Worm (Caenorhabditis elegans): ENCODE results near the gene rfc-4.

The rfc-4 gene

DNA sequence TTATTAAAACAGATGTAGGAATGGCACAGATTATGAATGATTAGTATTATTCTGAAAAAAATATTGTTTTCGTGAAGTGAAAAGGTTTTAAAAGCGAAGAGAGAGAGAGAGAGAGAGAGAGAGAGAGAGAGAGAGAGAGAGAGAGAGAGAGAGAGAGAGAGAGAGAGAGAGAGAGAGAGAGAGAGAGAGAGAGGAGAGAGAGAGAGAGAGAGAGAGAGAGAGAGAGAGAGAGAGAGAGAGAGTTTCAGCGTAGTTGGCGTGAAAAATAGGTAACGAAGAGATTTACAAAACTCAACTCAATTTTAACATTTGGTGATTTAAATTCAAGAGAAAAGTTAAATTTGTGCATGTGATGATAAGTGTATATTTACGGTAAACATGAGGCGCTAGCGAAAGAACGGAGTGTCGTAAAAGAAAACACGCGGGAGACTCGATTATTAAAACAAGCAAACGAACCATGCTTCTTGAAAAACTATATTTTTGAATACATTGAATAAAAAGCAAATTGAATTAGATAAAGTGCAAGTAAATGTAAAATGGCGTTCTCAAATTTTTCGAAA lies 3.9 kb upstream of the rfc-4 start, which contains the start of gene panl-2 (continued):
- TF ChIP-seq mab-5 (tag; optimal IDR thresholded peaks at IDR 0.05) (no peak), elt-3 (tag; optimal IDR thresholded peaks at IDR 0.05) (no peak), alr-1 (tag; optimal IDR thresholded peaks at IDR 0.05) (no peak), ceh-16 (tag; optimal IDR thresholded peaks at IDR 0.05) (no peak), mbf-1 (tag; optimal IDR thresholded peaks at IDR 0.05) (no peak), F13H6.1 (tag; optimal IDR thresholded peaks at IDR 0.05) (no peak), gmeb-1 (tag; optimal IDR thresholded peaks at IDR 0.05) (peak; percentile 86), snpc-4 (tag; optimal IDR thresholded peaks at IDR 0.05) (no peak), dmd-4 (tag; optimal IDR thresholded peaks at IDR 0.05) (no peak), unc-62 (GFP tag; optimal IDR thresholded peaks at IDR 0.05) (no peak), C34F6.9 (tag; optimal IDR thresholded peaks at IDR 0.05) (peak; percentile 71), nhr-23 (tag; optimal IDR thresholded peaks at IDR 0.05) (no peak), nhr-10 (tag; optimal IDR thresholded peaks at IDR 0.05) (no peak), lin-13 (GFP tag; optimal IDR thresholded peaks at IDR 0.05) (peak; percentile 28)

DNA sequence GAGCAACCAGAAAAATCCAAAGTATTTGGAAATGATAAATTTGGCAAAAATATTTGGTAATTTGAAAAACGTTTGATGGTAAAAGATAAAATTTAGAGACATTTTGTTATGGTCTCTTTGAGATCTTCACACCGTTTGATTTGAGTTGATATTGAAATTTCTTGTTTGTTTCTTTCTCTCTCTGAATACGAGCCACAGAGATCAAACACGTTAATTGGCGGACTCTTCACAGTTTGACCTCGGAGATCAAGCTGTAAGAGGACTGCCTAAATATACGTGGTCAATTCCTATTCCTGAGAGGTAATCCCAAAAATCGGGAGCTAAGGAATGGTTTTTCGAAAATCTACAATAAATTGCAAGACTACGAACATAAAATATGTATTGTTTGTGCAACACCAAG lies 3.4 kb upstream of the rfc-4 start:
- TF ChIP-seq R02D3.7 (tag; optimal IDR thresholded peaks at IDR 0.05) (no peak), ztf-4 (tag; optimal IDR thresholded peaks at IDR 0.05) (no peak), lsy-2 (tag; optimal IDR thresholded peaks at IDR 0.05) (no peak), nhr-10 (tag; optimal IDR thresholded peaks at IDR 0.05) (no peak), nhr-25 (tag; optimal IDR thresholded peaks at IDR 0.05) (no peak), nhr-237 (tag; optimal IDR thresholded peaks at IDR 0.05) (no peak), ama-1 (optimal IDR thresholded peaks at IDR 0.05) (no peak), C34F6.9 (tag; optimal IDR thresholded peaks at IDR 0.05) (no peak), ceh-82 (tag; optimal IDR thresholded peaks at IDR 0.05) (no peak), nhr-23 (tag; optimal IDR thresholded peaks at IDR 0.05) (no peak), Y55F3AM.14 (GFP tag; optimal IDR thresholded peaks at IDR 0.05) (no peak), nhr-6 (tag; optimal IDR thresholded peaks at IDR 0.05) (no peak)

DNA sequence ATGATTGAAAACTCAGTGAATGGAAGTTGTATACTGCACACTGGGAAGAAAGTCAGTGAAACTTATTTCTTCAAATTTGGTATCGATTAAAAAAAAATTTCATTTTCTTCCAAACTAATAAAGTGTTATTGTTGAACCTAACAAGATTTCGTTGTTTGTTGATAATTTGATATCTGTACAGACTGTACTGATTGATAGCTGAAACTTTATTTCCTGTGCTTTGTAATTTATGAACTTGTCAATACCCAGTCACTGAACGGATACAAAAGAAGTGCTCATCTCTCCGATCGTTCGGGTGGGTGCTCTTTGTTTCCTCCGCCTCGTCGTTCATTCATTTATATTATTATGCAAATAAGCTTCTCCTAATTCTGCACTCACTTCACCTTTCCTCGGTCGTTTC lies 3.0 kb upstream of the rfc-4 start, which contains the start of gene F31E3.12:
F31E3.12 (plus strand) TSS at position 301 of the 400 bp plus-strand sequence.
- no peak for TF ChIP-seq nhr-6 (tag; optimal IDR thresholded peaks at IDR 0.05)
- no peak for TF ChIP-seq unc-39 (tag; optimal IDR thresholded peaks at IDR 0.05)
- TF ChIP-seq gmeb-1 (tag; optimal IDR thresholded peaks at IDR 0.05) = no peak
- TF ChIP-seq ZK546.5 (tag; optimal IDR thresholded peaks at IDR 0.05) = no peak
- no peak for TF ChIP-seq lin-13 (GFP tag; optimal IDR thresholded peaks at IDR 0.05)
- TF ChIP-seq nhr-25 (tag; optimal IDR thresholded peaks at IDR 0.05) = no peak
- no peak for TF ChIP-seq mab-5 (tag; optimal IDR thresholded peaks at IDR 0.05)
- no peak for TF ChIP-seq aly-2 (tag; optimal IDR thresholded peaks at IDR 0.05)
- no peak for TF ChIP-seq alr-1 (tag; optimal IDR thresholded peaks at IDR 0.05)
- no peak for TF ChIP-seq Y55F3AM.14 (GFP tag; optimal IDR thresholded peaks at IDR 0.05)

DNA sequence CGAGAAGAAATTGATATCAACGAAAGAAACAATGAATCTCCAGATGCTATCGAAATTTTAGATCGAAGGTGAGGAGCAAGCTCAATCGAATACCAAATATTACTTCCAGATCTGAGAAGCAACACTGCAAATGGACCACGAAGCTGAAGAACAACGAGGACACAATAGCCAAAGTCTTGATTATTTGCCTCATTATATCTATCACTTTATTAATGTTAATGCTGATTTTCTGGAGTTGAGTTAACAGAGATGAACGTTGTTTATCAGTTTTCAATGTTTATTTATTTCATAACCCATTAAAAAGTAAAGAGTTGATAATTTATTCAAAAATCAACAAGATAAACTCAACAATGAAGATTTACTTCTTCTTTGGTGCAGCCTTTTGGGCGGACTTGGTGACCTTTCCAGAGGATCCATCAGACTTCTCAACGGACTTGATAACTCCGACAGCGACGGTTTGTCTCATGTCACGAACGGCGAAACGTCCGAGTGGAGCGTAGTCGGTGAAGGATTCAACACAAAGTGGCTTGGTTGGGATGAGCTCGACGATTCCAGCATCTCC lies 2.2 kb upstream of the rfc-4 start:
- TF ChIP-seq nhr-77 (tag; optimal IDR thresholded peaks at IDR 0.05) = no peak
- TF ChIP-seq gmeb-1 (tag; optimal IDR thresholded peaks at IDR 0.05) = no peak
- TF ChIP-seq sma-9 (GFP tag; optimal IDR thresholded peaks at IDR 0.05) = no peak
- TF ChIP-seq sma-9 (tag; optimal IDR thresholded peaks at IDR 0.05) = no peak
- TF ChIP-seq lin-13 (GFP tag; optimal IDR thresholded peaks at IDR 0.05) = no peak
- no peak for TF ChIP-seq mdl-1 (tag; optimal IDR thresholded peaks at IDR 0.05)
- no peak for TF ChIP-seq fos-1 (tag; optimal IDR thresholded peaks at IDR 0.05)
- TF ChIP-seq nhr-21 (tag; optimal IDR thresholded peaks at IDR 0.05) = peak; percentile 6
- TF ChIP-seq zag-1 (tag; optimal IDR thresholded peaks at IDR 0.05) = no peak
- peak in 1 of 2 experiments; percentile 2 for TF ChIP-seq lsy-2 (tag; optimal IDR thresholded peaks at IDR 0.05)
- no peak for TF ChIP-seq nhr-25 (tag; optimal IDR thresholded peaks at IDR 0.05)
- no peak for TF ChIP-seq ceh-16 (tag; optimal IDR thresholded peaks at IDR 0.05)
- TF ChIP-seq lin-39 (tag; optimal IDR thresholded peaks at IDR 0.05) = no peak
- TF ChIP-seq R02D3.7 (tag; optimal IDR thresholded peaks at IDR 0.05) = no peak
- no peak for TF ChIP-seq ztf-4 (tag; optimal IDR thresholded peaks at IDR 0.05)
- no peak for TF ChIP-seq nhr-11 (tag; optimal IDR thresholded peaks at IDR 0.05)
- no peak for TF ChIP-seq aly-2 (tag; optimal IDR thresholded peaks at IDR 0.05)
- TF ChIP-seq ZK546.5 (tag; optimal IDR thresholded peaks at IDR 0.05) = no peak
- no peak for TF ChIP-seq elt-3 (tag; optimal IDR thresholded peaks at IDR 0.05)
- peak; percentile 20 for TF ChIP-seq Y55F3AM.14 (GFP tag; optimal IDR thresholded peaks at IDR 0.05)

DNA sequence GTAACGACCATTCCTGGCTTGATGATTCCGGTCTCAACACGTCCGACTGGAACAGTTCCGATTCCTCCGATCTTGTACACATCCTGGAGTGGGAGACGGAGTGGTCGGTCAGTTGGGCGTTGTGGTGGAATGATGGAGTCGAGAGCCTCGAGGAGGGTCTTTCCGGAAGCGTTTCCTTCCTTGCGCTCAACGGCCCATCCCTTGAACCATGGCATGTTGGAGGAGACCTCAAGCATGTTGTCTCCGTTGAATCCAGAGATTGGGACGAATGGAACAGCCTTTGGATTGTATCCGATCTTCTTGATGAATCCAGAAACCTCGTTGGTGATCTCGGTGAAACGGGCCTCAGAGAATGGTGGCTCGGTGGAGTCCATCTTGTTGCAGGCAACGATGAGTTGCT lies 1.3 kb upstream of the rfc-4 start:
- no peak for TF ChIP-seq nhr-77 (tag; optimal IDR thresholded peaks at IDR 0.05)
- no peak for TF ChIP-seq mbf-1 (tag; optimal IDR thresholded peaks at IDR 0.05)
- no peak for TF ChIP-seq unc-39 (tag; optimal IDR thresholded peaks at IDR 0.05)
- TF ChIP-seq ztf-1 (GFP tag; conservative IDR thresholded peaks at IDR 0.05) = no peak
- TF ChIP-seq nhr-6 (tag; optimal IDR thresholded peaks at IDR 0.05) = no peak
- TF ChIP-seq nhr-12 (tag; optimal IDR thresholded peaks at IDR 0.05) = no peak
- no peak for TF ChIP-seq ceh-82 (tag; optimal IDR thresholded peaks at IDR 0.05)
- TF ChIP-seq peb-1 (tag; optimal IDR thresholded peaks at IDR 0.05) = no peak
- no peak for TF ChIP-seq crh-2 (tag; optimal IDR thresholded peaks at IDR 0.05)
- no peak for TF ChIP-seq mab-5 (tag; optimal IDR thresholded peaks at IDR 0.05)
- no peak for TF ChIP-seq sma-9 (GFP tag; optimal IDR thresholded peaks at IDR 0.05)
- TF ChIP-seq sma-9 (tag; optimal IDR thresholded peaks at IDR 0.05) = no peak
- TF ChIP-seq ZK546.5 (tag; optimal IDR thresholded peaks at IDR 0.05) = no peak
- TF ChIP-seq Y55F3AM.14 (GFP tag; optimal IDR thresholded peaks at IDR 0.05) = no peak
- no peak for TF ChIP-seq lsy-2 (tag; optimal IDR thresholded peaks at IDR 0.05)
- TF ChIP-seq sma-3 (GFP tag; optimal IDR thresholded peaks at IDR 0.05) = no peak
- no peak for TF ChIP-seq lin-39 (tag; optimal IDR thresholded peaks at IDR 0.05)
- no peak for TF ChIP-seq blmp-1 (tag; optimal IDR thresholded peaks at IDR 0.05; ENCODE audit: insufficient read depth)
- no peak for TF ChIP-seq dmd-4 (tag; optimal IDR thresholded peaks at IDR 0.05)
- no peak for TF ChIP-seq skn-1 (tag; optimal IDR thresholded peaks at IDR 0.05)
- TF ChIP-seq ztf-11 (tag; optimal IDR thresholded peaks at IDR 0.05) = no peak

Measured in whole organism, L2 larva.